Worm (Caenorhabditis elegans): Measurements from ENCODE around the gene che-11.

ce11 chrV:12199474-12199873, 49.0 kb upstream of the che-11 start:
- TF ChIP-seq pag-3 (tag; optimal IDR thresholded peaks at IDR 0.05; ENCODE audit: borderline replicate concordance) (no peak), rnt-1 (tag; optimal IDR thresholded peaks at IDR 0.05) (no peak), ama-1 (optimal IDR thresholded peaks at IDR 0.05) (no peak)

Measured in whole organism, late embryonic.